Worm (Caenorhabditis elegans) whole organism, young adult: ENCODE measurements around the gene srh-79.

Experiments used
- D2030.7 ChIP-seq: fragments of 200-800 bp; sonication (Bioruptor generic); IDR thresholded peaks from 2 replicates; pipeline ENCODE4 v1.3.6; 2022; ENCODE audit warnings: missing genetic modification reagents, missing genetic modification characterization, missing compliant biosample characterization
- F22D6.2 ChIP-seq: sonication (generic microtip); optimal IDR thresholded peaks from 2 replicates; lab custom pipeline; 2016; ENCODE audit warnings: mild to moderate bottlenecking, missing genetic modification characterization, missing compliant biosample characterization
- T07F8.4 ChIP-seq: sonication (generic microtip); optimal IDR thresholded peaks from 2 replicates; lab custom pipeline; 2016; ENCODE audit warnings: mild to moderate bottlenecking, missing genetic modification characterization, moderate library complexity, missing compliant biosample characterization
- ama-1 ChIP-seq, 3 experiments: fragments of 150-350 bp in 1 of 3; sonication (generic microtip) in 2 of 3; optimal IDR thresholded peaks; 2 replicates each; lab custom pipeline; 2014 to 2018; ENCODE audit warnings: missing biosample characterization in 2 of 3, missing genetic modification characterization in 2 of 3, missing genetic modification reagents in 2 of 3
- attf-3 ChIP-seq: fragments of 200-800 bp; sonication (Bioruptor generic); conservative IDR thresholded peaks from 2 replicates; pipeline ENCODE4 v1.3.6; 2022; ENCODE audit warnings: missing genetic modification reagents, missing genetic modification characterization, missing compliant biosample characterization
- cebp-2 ChIP-seq: fragments of 200-800 bp; sonication (Bioruptor generic); IDR thresholded peaks from 2 replicates; pipeline ENCODE4 v1.3.6; 2022; ENCODE audit warnings: missing genetic modification characterization, missing compliant biosample characterization
- ekl-4 ChIP-seq: fragments of 200-800 bp; sonication (Bioruptor generic); IDR thresholded peaks from 2 replicates; pipeline ENCODE4 v1.3.6; 2022; ENCODE audit warnings: missing genetic modification reagents, missing genetic modification characterization, missing compliant biosample characterization
- madf-10 ChIP-seq: sonication (generic microtip); optimal IDR thresholded peaks from 2 replicates; lab custom pipeline; 2016; ENCODE audit warnings: mild to moderate bottlenecking, missing genetic modification characterization, missing compliant biosample characterization
- madf-6 ChIP-seq: fragments of 200-800 bp; sonication (Bioruptor generic); IDR thresholded peaks from 2 replicates; pipeline ENCODE4 v1.3.6; 2022; ENCODE audit warnings: missing genetic modification reagents, missing genetic modification characterization, missing compliant biosample characterization
- nfya-2 ChIP-seq: fragments of 200-800 bp; sonication (Bioruptor generic); IDR thresholded peaks from 2 replicates; pipeline ENCODE4 v1.3.6; 2022; ENCODE audit warnings: missing genetic modification reagents, missing genetic modification characterization, missing compliant biosample characterization
- snpc-4 ChIP-seq, 5 experiments: fragments of 150-350 bp in 1 of 5; sonication (generic microtip) in 4 of 5; optimal IDR thresholded peaks; 2 replicates each; lab custom pipeline; 2014 to 2018; ENCODE audit warnings: missing genetic modification characterization in 5 of 5, missing biosample characterization in 3 of 5, antibody characterized with exemption in 2 of 5, mild to moderate bottlenecking in 2 of 5, missing compliant biosample characterization in 2 of 5, missing genotype in 2 of 5, moderate library complexity in 2 of 5, missing genetic modification reagents in 1 of 5
- zim-3 ChIP-seq: sonication (generic microtip); optimal IDR thresholded peaks from 2 replicates; lab custom pipeline; 2017; ENCODE audit warnings: mild to moderate bottlenecking, missing genetic modification characterization, moderate library complexity, missing compliant biosample characterization
- ztf-25 ChIP-seq: fragments of 200-800 bp; sonication (Bioruptor generic); IDR thresholded peaks from 2 replicates; pipeline ENCODE4 v1.3.6; 2022; ENCODE audit warnings: missing genetic modification reagents, missing genetic modification characterization, missing compliant biosample characterization

- TF ChIP-seq madf-6: no peak
- no peak for TF ChIP-seq T07F8.4
- TF ChIP-seq F22D6.2 (tag; lab: Kevin White, UChicago): no peak
- no peak for TF ChIP-seq ztf-25 (GFP tag; lab: Robert Waterston, UW)
- TF ChIP-seq nfya-2 (GFP tag; lab: Robert Waterston, UW): no peak
- TF ChIP-seq ama-1 (optimal IDR thresholded peaks at IDR 0.05; lab: Kevin White, UChicago): no peak
- no peak for TF ChIP-seq ama-1 (GFP tag; optimal IDR thresholded peaks at IDR 0.05; lab: Kevin White, UChicago)
- TF ChIP-seq madf-10 (tag; lab: Kevin White, UChicago): no peak
- TF ChIP-seq attf-3 (GFP tag; lab: Robert Waterston, UW): no peak
- TF ChIP-seq zim-3: no peak
- TF ChIP-seq cebp-2 (GFP tag; lab: Robert Waterston, UW): no peak
- no peak for TF ChIP-seq snpc-4 (GFP tag; optimal IDR thresholded peaks at IDR 0.05; lab: Kevin White, UChicago)
- no peak for TF ChIP-seq snpc-4 (tag; optimal IDR thresholded peaks at IDR 0.05; lab: Kevin White, UChicago)
- no peak for TF ChIP-seq ekl-4 (GFP tag; lab: Robert Waterston, UW)
- TF ChIP-seq D2030.7: no peak
Observed at ce11 chrV:7492924-7493323, 4.6 kb upstream of the srh-79 start, which contains the start of gene srbc-10.
